In the genomic region with DNA sequence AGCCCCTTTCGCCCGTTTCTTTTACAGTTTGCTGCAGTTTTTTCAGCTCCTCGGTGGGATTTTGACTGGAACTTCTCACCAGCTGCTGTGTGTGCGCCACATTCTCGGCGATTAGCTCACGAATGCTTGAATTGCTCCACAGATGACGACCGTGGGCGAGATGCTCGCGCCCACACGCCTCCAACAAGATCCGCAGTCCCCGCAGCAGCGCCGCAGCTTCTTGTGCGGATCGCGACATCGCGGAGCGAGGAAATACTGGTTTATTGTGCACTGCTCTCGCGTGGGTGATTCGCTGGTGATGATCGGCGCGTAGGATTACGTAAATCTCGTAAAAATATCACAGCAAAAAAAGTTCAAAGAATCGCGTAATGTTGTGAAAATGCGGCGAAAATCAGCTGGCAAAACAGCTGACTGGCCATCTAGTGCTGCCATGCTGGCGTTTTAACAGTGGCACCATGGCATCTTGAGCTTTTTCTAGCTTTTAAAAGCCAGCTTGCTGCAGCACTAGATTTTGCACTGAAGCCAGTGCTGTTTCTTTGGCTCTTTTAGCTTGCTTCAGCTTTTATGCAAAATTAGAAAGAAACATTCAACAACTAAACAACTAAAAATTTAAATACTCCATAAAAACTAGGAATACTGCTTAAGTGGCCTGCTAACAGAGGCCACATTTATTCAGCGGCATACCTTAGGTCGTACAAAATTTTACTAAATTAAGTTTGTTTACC, we compare ENCODE assay signal across 5 fruit fly cellular contexts.
TF ChIP-seq lines count a peak whose summit lies in the region.

A gene (minus strand): TSS at position 397 of the 725 bp plus-strand sequence.

- TF ChIP-seq CTCF in whole organism, embryonic (GFP tag; optimal IDR thresholded peaks at IDR 0.05; lab: Kevin White, UChicago), result no peak

TF ChIP-seq in whole organism, adult, 20 proteins besides CTCF, POLR2A, EP300 and RAD21:
- TF ChIP-seq tj (GFP tag; optimal IDR thresholded peaks at IDR 0.05; lab: Kevin White, UChicago) (peak; percentile 18), cic (GFP tag; optimal IDR thresholded peaks at IDR 0.05; lab: Kevin White, UChicago) (no peak), bab1 (GFP tag; optimal IDR thresholded peaks at IDR 0.05; lab: Kevin White, UChicago) (peak; percentile 55)

TF ChIP-seq in whole organism, embryonic, 481 proteins besides CTCF, POLR2A, EP300 and RAD21 (continues in another document):
- TF ChIP-seq Med (GFP tag; lab: Kevin White, UChicago) (peak; percentile 77), CG9932 (GFP tag; IDR thresholded peaks at IDR 0.05; lab: Robert Waterston, UW) (peak; percentile 26; the same call in 1 of the 2 replicates), hkb (optimal IDR thresholded peaks at IDR 0.05; lab: Kevin White, UChicago) (peak; percentile 44), hkb (GFP tag; IDR thresholded peaks at IDR 0.05; lab: Robert Waterston, UW) (no peak), CG4707 (GFP tag; optimal IDR thresholded peaks at IDR 0.05; lab: Kevin White, UChicago) (no peak), NFAT (GFP tag; IDR thresholded peaks at IDR 0.05; lab: Robert Waterston, UW) (peak; percentile 48; the same call in 1 of the 2 replicates), NC2β (GFP tag; optimal IDR thresholded peaks at IDR 0.05; lab: Kevin White, UChicago) (no peak), CG2129 (GFP tag; IDR thresholded peaks at IDR 0.05; lab: Robert Waterston, UW; ENCODE audit: partially characterized antibody) (no peak), CG3838 (GFP tag; optimal IDR thresholded peaks at IDR 0.05; lab: Kevin White, UChicago) (no peak), CG13287 (GFP tag; IDR thresholded peaks at IDR 0.05; lab: Robert Waterston, UW; ENCODE audit: partially characterized antibody) (peak; percentile 38; the same call in 1 of the 2 replicates), CG43689 (GFP tag; IDR thresholded peaks at IDR 0.05; lab: Robert Waterston, UW) (no peak), sna (GFP tag; IDR thresholded peaks at IDR 0.05; lab: Robert Waterston, UW; ENCODE audit: partially characterized antibody) (0 out of 2 replicates have a peak, but pooled peaks have one; percentile 28), CG7745 (tag; optimal IDR thresholded peaks at IDR 0.05; lab: Kevin White, UChicago) (no peak), ATbp (GFP tag; optimal IDR thresholded peaks at IDR 0.05; lab: Kevin White, UChicago) (no peak), CG12769 (tag; optimal IDR thresholded peaks at IDR 0.05; lab: Kevin White, UChicago) (no peak), CG9437 (GFP tag; optimal IDR thresholded peaks at IDR 0.05; lab: Kevin White, UChicago) (peak; percentile 48), CG34376 (GFP tag; optimal IDR thresholded peaks at IDR 0.05; lab: Kevin White, UChicago) (no peak), Dll (GFP tag; IDR thresholded peaks at IDR 0.05; lab: Robert Waterston, UW; ENCODE audit: partially characterized antibody) (no peak)

TF ChIP-seq in whole organism, prepupa, 60 proteins besides CTCF, POLR2A, EP300 and RAD21:
- TF ChIP-seq CG7368 (GFP tag; optimal IDR thresholded peaks at IDR 0.05; lab: Kevin White, UChicago) (no peak), vri (GFP tag; optimal IDR thresholded peaks at IDR 0.05; lab: Kevin White, UChicago) (peak; percentile 64)
TF ChIP-seq in whole organism, prepupa: peak in this region for 1.

TF ChIP-seq in whole organism, pupa, 21 proteins besides CTCF, POLR2A, EP300 and RAD21:
- TF ChIP-seq fd96Ca (GFP tag; IDR thresholded peaks at IDR 0.05; lab: Robert Waterston, UW) (0 out of 3 replicates have a peak, but pooled peaks have one; percentile 11), Ets98B (GFP tag; IDR thresholded peaks at IDR 0.05; lab: Robert Waterston, UW) (no peak)

TF ChIP-seq in whole organism, wandering third instar larva, 38 proteins besides CTCF, POLR2A, EP300 and RAD21:
- TF ChIP-seq psq (GFP tag; optimal IDR thresholded peaks at IDR 0.05; lab: Kevin White, UChicago) (no peak), sage (GFP tag; optimal IDR thresholded peaks at IDR 0.05; lab: Kevin White, UChicago) (no peak), Myc (optimal IDR thresholded peaks at IDR 0.05; lab: Kevin White, UChicago) (peak; percentile 91), woc (GFP tag; optimal IDR thresholded peaks at IDR 0.05; lab: Kevin White, UChicago) (peak; percentile 87)
